Fruit fly (Drosophila melanogaster) whole organism, wandering third instar larva: Measurements from ENCODE around the gene Alp9.
A peak's percentile ranks its signal among the peaks of the same experiment; 100 is the strongest.

Experiments used
- CG32264 ChIP-seq: fragments of 200-800 bp; sonication (Bioruptor generic); optimal IDR thresholded peaks from 2 replicates; lab custom pipeline; 2016; ENCODE audit warnings: missing biosample characterization, missing genetic modification characterization
- CrebA ChIP-seq: fragments of 200-800 bp; sonication (Bioruptor generic); optimal IDR thresholded peaks from 2 replicates; lab custom pipeline; 2016; ENCODE audit warnings: missing biosample characterization, mild to moderate bottlenecking, missing genetic modification characterization, borderline replicate concordance
- Hr78 ChIP-seq: fragments of >200 bp; optimal IDR thresholded peaks from 2 replicates; lab custom pipeline; 2017; ENCODE audit warnings: missing biosample characterization, missing genetic modification characterization
- N ChIP-seq: fragments of >200 bp; optimal IDR thresholded peaks from 2 replicates; lab custom pipeline; 2018; ENCODE audit warnings: missing biosample characterization, missing external identifiers, missing genetic modification characterization
- Sp1 ChIP-seq: fragments of 200-800 bp; sonication (Bioruptor generic); optimal IDR thresholded peaks from 3 replicates; lab custom pipeline; 2019; ENCODE audit warnings: missing biosample characterization, mild to moderate bottlenecking, missing genetic modification characterization, moderate library complexity
- dsf ChIP-seq: sonication (Bioruptor generic); optimal IDR thresholded peaks from 2 replicates; lab custom pipeline; 2016; ENCODE audit warnings: missing biosample characterization, missing genetic modification characterization, borderline replicate concordance
- pan ChIP-seq: fragments of >200 bp; optimal IDR thresholded peaks from 2 replicates; lab custom pipeline; 2017

DNA sequence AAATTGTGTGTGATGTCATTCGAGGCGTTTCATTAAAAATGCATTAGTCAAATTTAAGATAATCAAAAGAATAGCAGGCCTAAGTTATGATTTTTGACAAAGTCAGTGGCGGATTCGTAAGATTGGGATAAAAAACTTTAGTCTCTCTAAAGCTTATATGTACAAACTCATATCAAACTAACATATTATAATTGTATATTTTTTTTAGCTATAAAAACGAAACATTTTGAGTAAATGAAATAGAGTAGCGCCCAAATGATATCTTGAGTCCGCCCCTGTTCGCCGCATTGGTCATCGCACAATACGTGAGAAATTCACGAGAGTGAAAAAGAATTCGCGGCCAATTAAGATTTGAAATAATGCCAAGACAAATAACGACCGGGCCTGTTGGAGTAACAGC, 41.0 kb upstream of the Alp9 start:
- TF ChIP-seq Sp1 (GFP tag; lab: Kevin White, UChicago) = peak; percentile 65
- no peak for TF ChIP-seq CrebA (GFP tag; lab: Kevin White, UChicago)
- no peak for TF ChIP-seq dsf
- no peak for TF ChIP-seq Hr78 (GFP tag; lab: Kevin White, UChicago)
- TF ChIP-seq N (GFP tag; lab: Kevin White, UChicago) = no peak
- no peak for TF ChIP-seq CG32264 (GFP tag; lab: Kevin White, UChicago)
- no peak for TF ChIP-seq pan (lab: Kevin White, UChicago)
